Worm (Caenorhabditis elegans) whole organism, L4 larva: ENCODE data around the gene col-183.
A peak's percentile ranks its signal among the peaks of the same experiment; 100 is the strongest.

Experiments used
- F10B5.3 ChIP-seq: sonication (generic microtip); optimal IDR thresholded peaks from 2 replicates; lab custom pipeline; 2016; ENCODE audit warnings: mild to moderate bottlenecking, missing genetic modification characterization, missing compliant biosample characterization
- F26F4.8 ChIP-seq: fragments of 200-800 bp; sonication (Bioruptor generic); conservative IDR thresholded peaks from 2 replicates; pipeline ENCODE4 v1.3.6; 2022; ENCODE audit warnings: missing genetic modification characterization, missing compliant biosample characterization
- F49E8.2 ChIP-seq: sonication (generic microtip); optimal IDR thresholded peaks from 2 replicates; lab custom pipeline; 2016; ENCODE audit warnings: missing compliant biosample characterization, mild to moderate bottlenecking, missing genetic modification characterization, borderline replicate concordance
- Y75B8A.6 ChIP-seq: fragments of 200-800 bp; sonication (Bioruptor generic); IDR thresholded peaks from 2 replicates; pipeline ENCODE4 v1.3.6; 2022; ENCODE audit warnings: missing genetic modification reagents, missing genetic modification characterization, missing compliant biosample characterization
- ZK337.2 ChIP-seq: fragments of 200-800 bp; sonication (Bioruptor generic); IDR thresholded peaks from 2 replicates; pipeline ENCODE4 v1.3.6; 2022; ENCODE audit warnings: missing genetic modification reagents, missing genetic modification characterization, missing compliant biosample characterization
- aha-1 ChIP-seq: fragments of 150-350 bp; peaks from one replicate; lab custom pipeline; 2014; ENCODE audit warnings: missing biosample characterization, missing genetic modification characterization
- ama-1 ChIP-seq: fragments of 150-350 bp; optimal IDR thresholded peaks from 2 replicates; lab custom pipeline; 2014; ENCODE audit warnings: inconsistent platforms, mixed read lengths
- arid-1 ChIP-seq: fragments of 200-800 bp; sonication (Bioruptor generic); conservative IDR thresholded peaks from 2 replicates; pipeline ENCODE4 v1.3.6; 2022; ENCODE audit warnings: missing genetic modification reagents, missing genetic modification characterization, missing compliant biosample characterization
- ceh-20 ChIP-seq: fragments of 200-800 bp; sonication (Bioruptor generic); IDR thresholded peaks from 2 replicates; pipeline ENCODE4 v1.3.6; 2022; ENCODE audit warnings: missing genetic modification reagents, missing genetic modification characterization, missing compliant biosample characterization
- ceh-28 ChIP-seq: fragments of 150-350 bp; optimal IDR thresholded peaks from 2 replicates; lab custom pipeline; 2014; ENCODE audit warnings: missing biosample characterization, missing genetic modification reagents, missing genetic modification characterization
- ceh-32 ChIP-seq: sonication (generic microtip); optimal IDR thresholded peaks from 2 replicates; lab custom pipeline; 2016; ENCODE audit warnings: mild to moderate bottlenecking, missing genetic modification characterization, missing compliant biosample characterization; ENCODE audit not compliant: poor library complexity
- ceh-62 ChIP-seq: sonication (generic microtip); optimal IDR thresholded peaks from 2 replicates; lab custom pipeline; 2017; ENCODE audit warnings: missing biosample characterization, missing genetic modification characterization
- ceh-82 ChIP-seq: sonication (generic microtip); optimal IDR thresholded peaks from 2 replicates; lab custom pipeline; 2017; ENCODE audit warnings: missing biosample characterization, missing genetic modification characterization
- ces-1 ChIP-seq: fragments of 150-350 bp; sonication (generic microtip); optimal IDR thresholded peaks from 4 replicates; lab custom pipeline; 2014; ENCODE audit warnings: missing biosample characterization, missing genetic modification reagents, missing genetic modification characterization
- cey-2 ChIP-seq: sonication (generic microtip); optimal IDR thresholded peaks from 3 replicates; lab custom pipeline; 2017; ENCODE audit warnings: missing genetic modification characterization, mild to moderate bottlenecking, missing compliant biosample characterization, antibody characterized with exemption, borderline replicate concordance; ENCODE audit not compliant: insufficient read depth
- daf-12 ChIP-seq: fragments of 150-350 bp; optimal IDR thresholded peaks from 2 replicates; lab custom pipeline; 2014; ENCODE audit warnings: missing biosample characterization, missing genetic modification reagents, missing genetic modification characterization
- daf-19 ChIP-seq: fragments of 200-800 bp; sonication (Bioruptor generic); conservative IDR thresholded peaks from 2 replicates; pipeline ENCODE4 v1.3.6; 2022; ENCODE audit warnings: missing genetic modification characterization, missing compliant biosample characterization
- daf-8 ChIP-seq: fragments of 200-800 bp; sonication (Bioruptor generic); IDR thresholded peaks from 2 replicates; pipeline ENCODE4 v1.3.6; 2022; ENCODE audit warnings: missing genetic modification characterization, missing compliant biosample characterization
- dmd-6 ChIP-seq: fragments of 200-800 bp; sonication (Bioruptor generic); IDR thresholded peaks from 2 replicates; pipeline ENCODE4 v1.3.6; 2022; ENCODE audit warnings: missing genetic modification reagents, missing genetic modification characterization, missing compliant biosample characterization
- dmd-8 ChIP-seq: fragments of 200-800 bp; sonication (Bioruptor generic); IDR thresholded peaks from 2 replicates; pipeline ENCODE4 v1.3.6; 2022; ENCODE audit warnings: missing genetic modification characterization, missing compliant biosample characterization
- dmd-9 ChIP-seq: fragments of 200-800 bp; sonication (Bioruptor generic); IDR thresholded peaks from 2 replicates; pipeline ENCODE4 v1.3.6; 2022; ENCODE audit warnings: missing genetic modification reagents, missing genetic modification characterization, missing compliant biosample characterization
- dve-1 ChIP-seq: sonication (generic microtip); optimal IDR thresholded peaks from 2 replicates; lab custom pipeline; 2017; ENCODE audit warnings: antibody characterized with exemption, mild to moderate bottlenecking, missing genetic modification characterization, missing compliant biosample characterization; ENCODE audit not compliant: insufficient read depth
- fkh-10 ChIP-seq: fragments of 150-350 bp; optimal IDR thresholded peaks from 2 replicates; lab custom pipeline; 2014; ENCODE audit warnings: missing biosample characterization, missing genetic modification reagents, missing genetic modification characterization
- hlh-11 ChIP-seq: fragments of 200-800 bp; sonication (Bioruptor generic); optimal IDR thresholded peaks from 2 replicates; lab custom pipeline; 2018; ENCODE audit warnings: mild to moderate bottlenecking, missing genetic modification characterization, missing compliant biosample characterization
- hlh-30 ChIP-seq: sonication (generic microtip); optimal IDR thresholded peaks from 2 replicates; lab custom pipeline; 2017; ENCODE audit warnings: antibody characterized with exemption, mild to moderate bottlenecking, missing genetic modification characterization, missing compliant biosample characterization; ENCODE audit not compliant: insufficient read depth
- lin-1 ChIP-seq: fragments of 200-800 bp; sonication (Bioruptor generic); IDR thresholded peaks from 2 replicates; pipeline ENCODE4 v1.3.6; 2022; ENCODE audit warnings: missing genetic modification reagents, missing genetic modification characterization, missing compliant biosample characterization
- lin-13 ChIP-seq: fragments of 150-350 bp; optimal IDR thresholded peaks from 2 replicates; lab custom pipeline; 2014; ENCODE audit warnings: missing biosample characterization, missing genetic modification reagents, missing genetic modification characterization
- lin-15B ChIP-seq: fragments of 150-350 bp; sonication (generic microtip); optimal IDR thresholded peaks from 3 replicates; lab custom pipeline; 2014; ENCODE audit warnings: missing biosample characterization, missing genetic modification characterization
- lin-29 ChIP-seq: fragments of 200-800 bp; sonication (Bioruptor generic); IDR thresholded peaks from 2 replicates; pipeline ENCODE4 v1.3.6; 2022; ENCODE audit warnings: missing genetic modification reagents, missing genetic modification characterization, missing compliant biosample characterization
- madf-5 ChIP-seq, 2 experiments: fragments of 200-800 bp; sonication (Bioruptor generic); IDR thresholded peaks; 2 replicates each; pipeline ENCODE4 v1.3.6; 2022; ENCODE audit warnings: missing compliant biosample characterization in 2 of 2, missing genetic modification characterization in 2 of 2
- madf-9 ChIP-seq: fragments of 200-800 bp; sonication (Bioruptor generic); conservative IDR thresholded peaks from 2 replicates; pipeline ENCODE4 v1.3.6; 2022; ENCODE audit warnings: missing genetic modification reagents, missing genetic modification characterization, missing compliant biosample characterization
- mdt-29 ChIP-seq: fragments of 200-800 bp; sonication (Bioruptor generic); IDR thresholded peaks from 2 replicates; pipeline ENCODE4 v1.3.6; 2022; ENCODE audit warnings: missing genetic modification reagents, missing genetic modification characterization, missing compliant biosample characterization
- mep-1 ChIP-seq: fragments of 150-350 bp; sonication (generic microtip); optimal IDR thresholded peaks from 3 replicates; lab custom pipeline; 2014; ENCODE audit warnings: missing biosample characterization, missing genetic modification characterization
- mes-2 ChIP-seq: sonication (generic microtip); optimal IDR thresholded peaks from 2 replicates; lab custom pipeline; 2016; ENCODE audit warnings: missing genotype, mild to moderate bottlenecking, missing genetic modification characterization, missing compliant biosample characterization; ENCODE audit not compliant: poor library complexity, severe bottlenecking
- mxl-3 ChIP-seq: fragments of 200-800 bp; sonication (Bioruptor generic); optimal IDR thresholded peaks from 2 replicates; lab custom pipeline; 2018; ENCODE audit warnings: mild to moderate bottlenecking, missing genetic modification characterization, missing compliant biosample characterization
- nhr-10 ChIP-seq: fragments of 150-350 bp; optimal IDR thresholded peaks from 2 replicates; lab custom pipeline; 2014; ENCODE audit warnings: missing biosample characterization, missing genetic modification characterization
- nhr-111 ChIP-seq: fragments of 200-800 bp; sonication (Bioruptor generic); optimal IDR thresholded peaks from 2 replicates; lab custom pipeline; 2018; ENCODE audit warnings: mild to moderate bottlenecking, missing genetic modification characterization, missing compliant biosample characterization
- nhr-25 ChIP-seq: sonication (generic microtip); optimal IDR thresholded peaks from 2 replicates; lab custom pipeline; 2017; ENCODE audit warnings: missing genetic modification characterization, mild to moderate bottlenecking, missing compliant biosample characterization, antibody characterized with exemption, moderate library complexity, borderline replicate concordance; ENCODE audit not compliant: insufficient read depth
- nhr-41 ChIP-seq: fragments of 200-800 bp; sonication (Bioruptor generic); IDR thresholded peaks from 2 replicates; pipeline ENCODE4 v1.3.6; 2022; ENCODE audit warnings: missing genetic modification reagents, missing genetic modification characterization, missing compliant biosample characterization
- nhr-48 ChIP-seq: sonication (generic microtip); optimal IDR thresholded peaks from 2 replicates; lab custom pipeline; 2016; ENCODE audit warnings: mild to moderate bottlenecking, missing genetic modification characterization, missing compliant biosample characterization
- nhr-6 ChIP-seq: fragments of 150-350 bp; optimal IDR thresholded peaks from 2 replicates; lab custom pipeline; 2014; ENCODE audit warnings: missing biosample characterization, missing genetic modification characterization
- nhr-76 ChIP-seq: fragments of 150-350 bp; optimal IDR thresholded peaks from 2 replicates; lab custom pipeline; 2014; ENCODE audit warnings: missing biosample characterization, missing genetic modification characterization
- nhr-77 ChIP-seq: fragments of 150-350 bp; optimal IDR thresholded peaks from 2 replicates; lab custom pipeline; 2014; ENCODE audit warnings: missing biosample characterization, missing genetic modification characterization
- php-3 ChIP-seq: fragments of 200-800 bp; sonication (Bioruptor generic); IDR thresholded peaks from 2 replicates; pipeline ENCODE4 v1.3.6; 2022; ENCODE audit warnings: missing genetic modification reagents, missing genetic modification characterization, missing compliant biosample characterization
- pqm-1 ChIP-seq: sonication (generic microtip); optimal IDR thresholded peaks from 2 replicates; lab custom pipeline; 2017; ENCODE audit warnings: missing biosample characterization, missing genetic modification characterization
- rbr-2 ChIP-seq: sonication (generic microtip); optimal IDR thresholded peaks from 2 replicates; lab custom pipeline; 2016; ENCODE audit warnings: missing genotype, missing genetic modification characterization, missing compliant biosample characterization
- saeg-2 ChIP-seq: fragments of 200-800 bp; sonication (Bioruptor generic); IDR thresholded peaks from 2 replicates; pipeline ENCODE4 v1.3.6; 2022; ENCODE audit warnings: missing genetic modification reagents, missing genetic modification characterization, missing compliant biosample characterization
- snpc-1.2 ChIP-seq: fragments of 200-800 bp; sonication (Bioruptor generic); IDR thresholded peaks from 2 replicates; pipeline ENCODE4 v1.3.6; 2022; ENCODE audit warnings: missing genetic modification reagents, missing genetic modification characterization, missing compliant biosample characterization
- tra-1 ChIP-seq: fragments of 200-800 bp; sonication (Bioruptor generic); IDR thresholded peaks from 2 replicates; pipeline ENCODE4 v1.3.6; 2022; ENCODE audit warnings: missing genetic modification reagents, missing genetic modification characterization, missing compliant biosample characterization
- unc-39 ChIP-seq: sonication (generic microtip); optimal IDR thresholded peaks from 2 replicates; lab custom pipeline; 2017; ENCODE audit warnings: missing biosample characterization, missing genetic modification characterization
- vab-7 ChIP-seq: fragments of 200-800 bp; sonication (Bioruptor generic); IDR thresholded peaks from 2 replicates; pipeline ENCODE4 v1.3.6; 2022; ENCODE audit warnings: missing genetic modification reagents, missing genetic modification characterization, missing compliant biosample characterization

col-183 gene

DNA sequence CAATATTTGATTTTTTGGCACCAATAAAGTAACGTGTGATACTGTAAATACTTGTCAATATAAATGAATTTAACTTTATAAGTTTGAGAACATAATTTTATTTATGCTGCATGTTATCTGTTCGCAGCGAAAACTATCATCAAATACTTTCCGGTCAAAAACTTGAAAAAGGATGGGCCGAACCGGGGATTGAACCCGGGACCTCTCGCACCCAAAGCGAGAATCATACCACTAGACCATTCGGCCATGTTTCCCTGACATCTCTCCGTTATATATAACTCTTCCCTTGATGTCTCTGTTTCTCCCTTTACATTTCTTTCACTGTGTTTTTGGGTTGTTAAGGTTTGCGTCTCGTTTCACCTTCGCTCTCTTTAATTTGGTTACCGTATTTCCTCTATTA is 44.2 kb upstream of the col-183 start:
- TF ChIP-seq mes-2 (peak; percentile 77), dve-1 (peak; percentile 21), rbr-2 (peak; percentile 68), nhr-25 (tag; lab: Kevin White, UChicago) (no peak), snpc-1.2 (peak; percentile 91), nhr-111 (GFP tag; lab: Kevin White, UChicago) (peak; percentile 80), F10B5.3 (tag; lab: Kevin White, UChicago) (peak; percentile 36), dmd-6 (GFP tag; lab: Robert Waterston, UW) (peak; percentile 69), daf-12 (no peak), dmd-8 (GFP tag; lab: Robert Waterston, UW) (peak; percentile 90), mdt-29 (no peak), php-3 (GFP tag; lab: Robert Waterston, UW) (no peak), tra-1 (GFP tag; lab: Robert Waterston, UW) (peak; percentile 69; the same call in 1 of the 2 replicates), lin-1 (GFP tag; lab: Robert Waterston, UW) (peak; percentile 83), madf-5 (GFP tag; IDR thresholded peaks at IDR 0.05; lab: Robert Waterston, UW) (peak; percentile 73 to 91; a peak in 3 of 4 replicates), pqm-1 (tag; lab: Kevin White, UChicago) (no peak), saeg-2 (GFP tag; lab: Robert Waterston, UW) (no peak), arid-1 (GFP tag; lab: Robert Waterston, UW) (peak; percentile 81), mep-1 (tag; lab: Kevin White, UChicago) (peak; percentile 59), F26F4.8 (GFP tag; lab: Robert Waterston, UW) (peak; percentile 91), unc-39 (no peak), ceh-28 (tag; lab: Kevin White, UChicago) (no peak), fkh-10 (no peak), nhr-48 (tag; lab: Kevin White, UChicago) (peak; percentile 69), vab-7 (GFP tag; lab: Robert Waterston, UW) (peak; percentile 90), daf-8 (GFP tag; lab: Robert Waterston, UW) (no peak), daf-19 (no peak), F49E8.2 (peak; percentile 49), ceh-32 (tag; lab: Kevin White, UChicago) (no peak), nhr-41 (GFP tag; lab: Robert Waterston, UW) (no peak), Y75B8A.6 (GFP tag; lab: Robert Waterston, UW) (0 out of 2 replicates have a peak, but pooled peaks have one; percentile 43), hlh-11 (tag; lab: Kevin White, UChicago) (peak; percentile 55), madf-9 (GFP tag; lab: Robert Waterston, UW) (peak; percentile 76), cey-2 (tag; lab: Kevin White, UChicago) (no peak), ceh-20 (peak; percentile 83), ZK337.2 (GFP tag; lab: Robert Waterston, UW) (0 out of 2 replicates have a peak, but pooled peaks have one; percentile 64), ama-1 (lab: Kevin White, UChicago) (no peak), lin-15B (tag; lab: Kevin White, UChicago) (no peak), nhr-76 (no peak), lin-13 (GFP tag; lab: Kevin White, UChicago) (peak; percentile 14), mxl-3 (GFP tag; lab: Kevin White, UChicago) (peak; percentile 47), lin-29 (GFP tag; lab: Robert Waterston, UW) (peak; percentile 64; the same call in 1 of the 2 replicates), nhr-77 (tag; lab: Kevin White, UChicago) (no peak), nhr-6 (tag; lab: Kevin White, UChicago) (peak; percentile 55), hlh-30 (tag; lab: Kevin White, UChicago) (peak; percentile 27), aha-1 (peak; percentile 69), dmd-9 (GFP tag; lab: Robert Waterston, UW) (0 out of 2 replicates have a peak, but pooled peaks have one; percentile 23), ceh-82 (tag; lab: Kevin White, UChicago) (no peak), ceh-62 (tag; lab: Kevin White, UChicago) (no peak), nhr-10 (tag; lab: Kevin White, UChicago) (no peak), ces-1 (GFP tag; lab: Kevin White, UChicago) (no peak)
